Worm (Caenorhabditis elegans): ENCODE data around the gene F58H1.5.

- no peak for TF ChIP-seq mep-1 (tag; optimal IDR thresholded peaks at IDR 0.05)
- TF ChIP-seq ztf-11 (tag; optimal IDR thresholded peaks at IDR 0.05): no peak
- no peak for TF ChIP-seq nhr-76 (tag; optimal IDR thresholded peaks at IDR 0.05)
- no peak for TF ChIP-seq snpc-4 (tag; optimal IDR thresholded peaks at IDR 0.05)
These were observed 2.1 kb downstream of the F58H1.5 start for ce11 chrV:11960084-11960830.

All from whole organism, mixed stage, embryonic.